Worm (Caenorhabditis elegans): ENCODE results near the gene msp-33.

ce11 chrII:4871834-4872233 lies 20.7 kb downstream of the msp-33 start:
- TF ChIP-seq lin-39 (tag; optimal IDR thresholded peaks at IDR 0.05) (no peak), zag-1 (tag; optimal IDR thresholded peaks at IDR 0.05) (no peak), lin-15B (tag; optimal IDR thresholded peaks at IDR 0.05) (no peak), fkh-2 (tag; optimal IDR thresholded peaks at IDR 0.05) (no peak), skn-1 (tag; optimal IDR thresholded peaks at IDR 0.05) (no peak), elt-1 (tag; optimal IDR thresholded peaks at IDR 0.05) (no peak), pqm-1 (tag; optimal IDR thresholded peaks at IDR 0.05) (no peak), nhr-11 (tag; optimal IDR thresholded peaks at IDR 0.05) (no peak), egl-27 (tag; optimal IDR thresholded peaks at IDR 0.05) (no peak), nhr-25 (tag; optimal IDR thresholded peaks at IDR 0.05) (no peak)
